Worm (Caenorhabditis elegans) whole organism, dauer: ENCODE measurements around the gene aagr-2.
"Not testable (repeated sequence)": the region's sequence is repeated elsewhere in the genome, so short reads cannot be mapped to it uniquely, and the experiment has no call there.

Experiments used
- unc-62 ChIP-seq: sonication (generic microtip); optimal IDR thresholded peaks from 2 replicates; lab custom pipeline; 2017; ENCODE audit warnings: missing biosample characterization, missing genetic modification reagents, missing genetic modification characterization

aagr-2 gene

DNA sequence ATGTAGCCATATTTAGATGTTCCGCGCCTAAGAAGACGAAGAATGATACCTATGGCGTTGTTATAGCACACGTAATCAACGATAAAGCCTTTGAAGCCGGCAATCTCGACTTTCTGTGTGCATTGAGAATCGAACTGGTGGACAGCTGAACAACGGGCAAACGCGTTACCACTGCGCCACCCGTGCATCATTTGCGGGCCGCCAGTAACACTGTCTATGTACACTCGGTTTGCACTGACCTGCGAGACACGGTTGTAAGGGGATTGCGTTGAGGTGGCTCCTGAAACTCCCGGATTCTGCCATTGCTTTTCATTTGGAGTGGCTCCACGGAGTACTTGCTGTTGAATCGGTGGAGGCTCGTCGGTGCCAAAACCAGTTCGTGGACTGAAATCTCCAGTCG, 17.3 kb upstream of the aagr-2 start:
- TF ChIP-seq unc-62 (GFP tag; lab: Kevin White, UChicago) = no peak

ce11 chrII:4941541-4942206, 16.6 kb upstream of the aagr-2 start, which contains the start of gene ZK546.19:
ZK546.19 (plus strand) TSS chrII:4941726.
- TF ChIP-seq unc-62 (GFP tag; lab: Kevin White, UChicago) = no peak

ce11 chrII:4941050-4941449, 16.0 kb upstream of the aagr-2 start, which contains the start of gene cblc-1:
cblc-1 (minus strand) TSS chrII:4941150.
- TF ChIP-seq unc-62 (GFP tag; lab: Kevin White, UChicago) = no peak

DNA sequence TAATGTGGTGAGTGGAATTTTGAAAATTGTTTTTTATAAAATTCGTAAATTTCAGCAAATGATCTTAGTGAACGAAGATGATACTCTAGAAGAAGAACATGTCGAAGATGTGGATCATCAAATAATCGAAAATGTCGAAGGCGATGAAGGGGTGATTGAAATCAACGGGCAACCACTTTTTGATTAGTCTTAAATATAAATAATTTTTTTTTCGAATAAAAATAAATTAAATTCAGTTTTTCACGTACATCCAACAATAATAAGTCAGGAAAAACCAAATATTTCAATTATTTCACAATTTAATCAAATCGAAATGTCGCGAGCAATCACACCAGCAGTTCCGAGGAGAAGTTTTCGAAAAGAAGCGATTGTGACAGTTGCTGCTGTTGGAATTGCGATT, 12.7 kb upstream of the aagr-2 start, which contains the start of gene ZK546.4:
Gene ZK546.4 (plus strand): TSS at position 301 of the 400 bp plus-strand sequence.
- TF ChIP-seq unc-62 (GFP tag; lab: Kevin White, UChicago) = no peak

DNA sequence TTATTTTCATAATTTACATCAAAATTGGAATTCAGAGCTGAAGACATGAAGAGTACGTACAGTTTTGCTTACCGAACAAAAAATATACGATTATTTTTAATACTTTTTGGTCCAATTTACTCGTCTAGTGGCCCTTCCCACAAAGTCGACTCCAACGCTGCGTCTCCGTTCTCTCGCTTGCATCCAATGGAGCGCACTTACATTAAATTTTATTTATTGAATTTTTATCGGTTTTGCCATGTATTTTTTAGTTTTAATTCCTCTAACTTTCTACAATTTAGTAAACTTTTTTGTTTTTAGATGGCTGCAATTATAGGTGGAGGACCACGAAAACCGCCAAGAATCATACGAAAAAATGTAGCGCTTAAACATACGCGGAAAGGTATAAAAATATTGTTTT, 10.5 kb upstream of the aagr-2 start, which contains the start of gene ZK546.5:
Gene ZK546.5 (plus strand): TSS at position 301 of the 400 bp plus-strand sequence.
- TF ChIP-seq unc-62 (GFP tag; lab: Kevin White, UChicago) = no peak

- no peak for TF ChIP-seq unc-62 (GFP tag; lab: Kevin White, UChicago)
Observed at ce11 chrII:4934954-4935353, 9.9 kb upstream of the aagr-2 start, which contains the start of gene gst-30. gst-30 (minus strand) TSS chrII:4935054.

ce11 chrII:4932727-4933126, 7.7 kb upstream of the aagr-2 start, which contains the start of gene msp-152:
msp-152 (plus strand) TSS chrII:4933027.
- TF ChIP-seq unc-62 (GFP tag; lab: Kevin White, UChicago) = not testable (repeated sequence)

ce11 chrII:4931286-4931685, 6.2 kb upstream of the aagr-2 start:
- TF ChIP-seq unc-62 (GFP tag; lab: Kevin White, UChicago) = no peak

DNA sequence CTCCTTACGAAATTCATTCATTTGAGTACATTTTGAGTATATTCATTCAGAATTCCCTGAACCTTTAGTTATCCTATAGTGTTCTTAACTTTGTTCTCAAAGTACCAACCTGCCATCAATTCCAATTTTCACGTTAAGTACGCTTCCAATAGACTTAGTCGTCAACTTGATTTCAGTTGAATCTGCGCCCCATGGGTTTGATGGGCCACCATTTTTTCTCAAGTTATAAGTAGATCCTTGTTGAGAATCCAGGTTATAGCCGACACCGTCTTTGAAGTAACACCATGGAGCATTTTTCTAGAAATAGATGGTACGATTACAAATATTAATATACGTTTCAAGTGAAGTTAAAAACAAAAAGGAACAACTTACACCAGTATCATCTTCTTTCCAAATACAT, 319 bp downstream of the aagr-2 start:
- TF ChIP-seq unc-62 (GFP tag; lab: Kevin White, UChicago) = no peak

DNA sequence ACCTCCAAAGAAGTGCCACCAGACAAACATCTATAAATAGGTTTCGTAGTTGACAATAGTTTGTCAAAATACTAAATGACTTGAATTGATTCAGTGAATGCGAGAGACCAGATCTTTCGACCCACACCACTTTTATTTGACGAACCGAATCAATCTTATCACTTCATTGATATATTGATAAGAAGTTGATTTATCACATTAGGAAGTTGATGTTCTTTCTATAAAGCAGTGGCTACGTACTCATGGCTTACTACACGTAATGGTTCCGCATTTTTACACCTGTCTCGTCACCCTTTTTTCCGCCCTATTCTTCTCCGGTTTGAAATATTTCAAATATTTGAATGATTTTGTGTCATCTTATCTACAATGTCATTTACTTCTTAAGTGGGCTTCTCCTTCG, 4.4 kb downstream of the aagr-2 start:
- no peak for TF ChIP-seq unc-62 (GFP tag; lab: Kevin White, UChicago)

DNA sequence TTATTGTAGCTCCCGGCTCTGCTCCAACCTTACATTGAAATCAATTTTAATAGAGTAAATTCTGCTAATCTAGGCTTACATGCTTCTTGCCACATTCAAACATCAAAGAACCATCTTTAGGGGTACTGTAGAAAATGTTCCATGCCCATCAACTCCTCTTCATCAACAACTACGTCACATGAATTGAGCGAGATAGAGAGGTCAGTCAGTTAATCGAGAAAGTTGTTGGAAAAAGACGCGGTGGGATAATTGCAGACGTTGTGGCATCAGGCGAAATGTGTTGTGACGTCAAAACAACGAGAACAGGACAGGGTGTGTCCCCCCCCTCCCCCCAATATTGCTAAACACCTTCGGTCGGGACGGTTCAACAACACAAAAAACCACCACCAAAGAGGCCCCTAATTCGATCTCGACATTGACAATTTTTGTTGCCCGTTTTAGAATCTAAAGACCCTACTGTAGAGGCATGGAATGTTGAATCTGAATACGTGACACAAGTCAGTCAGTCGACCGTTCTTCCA, 6.5 kb downstream of the aagr-2 start:
- TF ChIP-seq unc-62 (GFP tag; lab: Kevin White, UChicago) = no peak

DNA sequence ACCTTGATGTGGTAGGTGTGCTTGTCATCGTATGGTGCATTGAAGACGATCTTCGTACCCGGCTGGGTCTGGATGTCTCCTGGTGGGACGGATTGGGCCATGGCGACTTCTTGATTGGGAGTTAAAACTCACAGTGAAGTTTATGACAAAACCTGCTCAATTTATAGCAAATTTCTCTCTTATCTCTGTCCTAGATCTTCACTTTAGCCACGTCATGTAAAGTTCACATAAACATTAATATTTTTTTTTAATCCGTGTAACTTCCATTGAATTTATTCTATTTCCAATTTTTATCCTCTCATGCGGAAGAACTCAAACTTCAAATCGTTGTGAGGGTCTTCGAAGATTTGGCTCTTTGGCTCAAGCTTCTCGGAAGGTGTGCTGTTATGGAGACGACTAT, 8.6 kb downstream of the aagr-2 start, which contains the start of gene msp-31:
Gene msp-31 (minus strand): TSS at position 101 of the 400 bp plus-strand sequence.
- not testable (repeated sequence) for TF ChIP-seq unc-62 (GFP tag; lab: Kevin White, UChicago)

ce11 chrII:4915572-4915971, 9.5 kb downstream of the aagr-2 start:
- TF ChIP-seq unc-62 (GFP tag; lab: Kevin White, UChicago) = no peak

DNA sequence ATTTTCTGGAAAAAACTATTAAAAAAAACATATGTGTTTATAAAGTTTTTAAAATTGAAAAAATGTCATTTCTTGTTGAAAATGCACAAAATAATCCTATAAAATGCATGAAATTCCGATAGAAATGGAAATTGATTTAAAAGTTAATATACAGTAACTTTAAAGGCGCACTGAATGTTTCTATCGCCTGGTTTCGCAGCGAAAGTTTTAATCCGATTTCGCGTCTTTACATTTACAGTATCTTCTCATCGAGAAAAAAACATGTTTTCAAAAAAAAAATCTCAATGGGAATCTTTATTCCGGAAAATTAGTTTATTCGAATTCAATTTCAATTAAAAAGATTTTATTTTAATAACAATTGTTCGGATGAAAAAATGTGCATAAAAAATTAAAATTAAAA, 10.8 kb downstream of the aagr-2 start, which contains the start of gene R05F9.11:
Gene R05F9.11 (minus strand): TSS at position 5 of the 400 bp plus-strand sequence.
- no peak for TF ChIP-seq unc-62 (GFP tag; lab: Kevin White, UChicago)

DNA sequence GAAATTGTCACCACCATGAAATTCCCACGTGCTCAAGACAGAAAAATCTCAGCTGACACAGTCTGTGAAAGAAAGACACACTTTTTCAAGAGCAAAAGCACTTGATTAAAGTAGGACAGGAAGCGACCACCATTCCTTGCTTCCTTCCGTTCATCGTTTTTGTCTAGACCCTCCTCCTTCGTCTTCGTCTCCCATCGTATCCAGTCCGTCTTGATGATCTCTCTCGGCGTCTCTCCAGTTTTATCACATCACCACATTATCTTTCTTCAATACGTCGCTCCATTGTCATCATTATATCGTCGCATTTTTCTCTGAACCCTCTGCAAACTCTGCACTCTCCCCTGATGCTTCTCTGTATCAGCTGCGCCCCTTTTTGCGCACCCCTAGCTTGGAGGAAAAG, 16.9 kb downstream of the aagr-2 start:
- TF ChIP-seq unc-62 (GFP tag; lab: Kevin White, UChicago) = no peak

ce11 chrII:4905883-4906282, 19.2 kb downstream of the aagr-2 start:
- TF ChIP-seq unc-62 (GFP tag; lab: Kevin White, UChicago) = no peak

- TF ChIP-seq unc-62 (GFP tag; lab: Kevin White, UChicago) = no peak
Observed at ce11 chrII:4905331-4905730, 19.7 kb downstream of the aagr-2 start.
